Fruit fly (Drosophila melanogaster): ENCODE data around the gene Src64B.

Gene Src64B

dm6 chr3L:4625387-4626386 is at the start of gene Src64B:
TSS of gene Src64B (minus strand) at chr3L:4626196.
- no peak for TF ChIP-seq noc (tag; optimal IDR thresholded peaks at IDR 0.05)

- no peak for TF ChIP-seq noc (tag; optimal IDR thresholded peaks at IDR 0.05)
These were observed 41.3 kb upstream of the Src64B start, which contains the start of gene CG32236 for dm6 chr3L:4667289-4667688. TSS of gene CG32236 (minus strand) at chr3L:4667389.

- no peak for TF ChIP-seq noc (tag; optimal IDR thresholded peaks at IDR 0.05)
These were observed 22.0 kb upstream of the Src64B start, which contains the start of gene TTLL1B for dm6 chr3L:4647976-4648375. TSS of gene TTLL1B (plus strand) at chr3L:4648276.

- no peak for TF ChIP-seq noc (tag; optimal IDR thresholded peaks at IDR 0.05)
These were observed 8.7 kb upstream of the Src64B start, which contains the start of gene CG13716 for dm6 chr3L:4634689-4635088. TSS of gene CG13716 (minus strand) at chr3L:4634789.

dm6 chr3L:4627012-4627411 is 1.0 kb upstream of the Src64B start:
- peak; percentile 15 for TF ChIP-seq noc (tag; optimal IDR thresholded peaks at IDR 0.05)

- TF ChIP-seq noc (tag; optimal IDR thresholded peaks at IDR 0.05), result no peak
These were observed 438 bp upstream of the Src64B start, which contains the start of gene HDAC1 for dm6 chr3L:4626434-4626833. TSS of gene HDAC1 (plus strand) at chr3L:4626734.

dm6 chr3L:4624371-4625154 is 1.4 kb downstream of the Src64B start:
- TF ChIP-seq noc (tag; optimal IDR thresholded peaks at IDR 0.05), result peak; percentile 82

dm6 chr3L:4623870-4624269 is 2.1 kb downstream of the Src64B start:
- TF ChIP-seq noc (tag; optimal IDR thresholded peaks at IDR 0.05), result peak; percentile 28

dm6 chr3L:4623035-4623580 is 2.9 kb downstream of the Src64B start:
- TF ChIP-seq noc (tag; optimal IDR thresholded peaks at IDR 0.05), result no peak

- no peak for TF ChIP-seq noc (tag; optimal IDR thresholded peaks at IDR 0.05)
These were observed 5.1 kb downstream of the Src64B start, which contains the start of gene CG32246 for dm6 chr3L:4620919-4621318. TSS of gene CG32246 (plus strand) at chr3L:4621219.

dm6 chr3L:4619497-4620211 is 6.3 kb downstream of the Src64B start:
- TF ChIP-seq noc (tag; optimal IDR thresholded peaks at IDR 0.05), result no peak

- TF ChIP-seq noc (tag; optimal IDR thresholded peaks at IDR 0.05), result no peak
These were observed 7.0 kb downstream of the Src64B start for dm6 chr3L:4618865-4619496.

- TF ChIP-seq noc (tag; optimal IDR thresholded peaks at IDR 0.05), result no peak
These were observed 10.9 kb downstream of the Src64B start for dm6 chr3L:4615064-4615463.

dm6 chr3L:4613846-4614247 is 12.1 kb downstream of the Src64B start:
- TF ChIP-seq noc (tag; optimal IDR thresholded peaks at IDR 0.05), result no peak

dm6 chr3L:4613083-4613482 is 12.9 kb downstream of the Src64B start:
- peak; percentile 92 for TF ChIP-seq noc (tag; optimal IDR thresholded peaks at IDR 0.05)
